Fruit fly (Drosophila melanogaster) S2 (cell line): Measurements from ENCODE around the gene CG33510.

Experiments
- CG8478 ChIP-seq: fragments of >200 bp; optimal IDR thresholded peaks from 2 replicates; lab custom pipeline; 2018
- CTCF ChIP-seq, 2 experiments: fragments of >200 bp; optimal IDR thresholded peaks; 2 replicates each; lab custom pipeline; 2018

The CG33510 gene

dm6 chr2L:21088651-21089050 lies 4.5 kb upstream of the CG33510 start, which contains the start of gene ppk13:
TSS of gene ppk13 (minus strand) at chr2L:21088751.
- TF ChIP-seq CG8478 (no peak), CTCF (optimal IDR thresholded peaks at IDR 0.05; lab: Kevin White, UChicago) (no peak)

dm6 chr2L:21086406-21086805 lies 2.3 kb upstream of the CG33510 start, which contains the start of gene CG33509:
TSS of gene CG33509 (minus strand) at chr2L:21086506.
- TF ChIP-seq CG8478 (no peak), CTCF (optimal IDR thresholded peaks at IDR 0.05; lab: Kevin White, UChicago) (no peak)

DNA sequence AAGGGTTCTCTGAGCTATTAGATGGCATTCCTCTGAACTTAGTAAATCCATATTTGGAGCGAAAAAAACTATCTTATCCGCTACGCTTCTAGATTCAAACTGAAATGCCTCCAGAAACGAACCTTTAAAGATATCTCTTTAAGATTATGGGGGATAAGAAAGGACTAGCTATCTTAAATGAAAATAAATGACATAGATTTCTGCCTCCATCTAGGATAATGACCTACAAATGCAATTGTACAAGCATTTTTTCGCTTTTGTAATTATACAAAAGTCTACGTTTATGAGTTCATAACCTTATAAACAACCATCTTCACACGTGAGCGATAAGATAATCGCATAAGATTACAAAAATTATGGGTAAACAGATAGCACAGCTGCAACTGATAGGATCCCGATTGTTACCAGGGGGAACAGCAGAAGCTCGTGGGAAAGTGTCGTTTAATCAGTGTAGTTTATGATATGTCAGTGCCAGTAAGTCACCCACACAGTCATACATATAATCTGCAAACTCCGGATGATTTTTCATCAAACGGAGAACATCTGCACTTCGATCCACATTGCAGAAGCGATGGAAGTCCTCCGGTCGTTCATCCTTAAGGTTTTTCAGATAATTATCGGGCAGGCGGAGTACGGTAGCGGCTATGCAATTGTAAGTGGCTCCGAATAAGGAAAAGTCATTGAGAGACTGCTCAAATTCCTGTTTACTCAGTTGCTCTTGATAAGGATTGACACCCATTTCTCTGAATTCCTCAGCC lies 1.5 kb downstream of the CG33510 start, which contains the start of gene CG33511:
Gene CG33511 (minus strand): TSS at position 51 of the 758 bp plus-strand sequence.
- TF ChIP-seq CTCF (optimal IDR thresholded peaks at IDR 0.05; lab: Kevin White, UChicago) = no peak
- no peak for TF ChIP-seq CG8478

- no peak for TF ChIP-seq CG8478
- no peak for TF ChIP-seq CTCF (optimal IDR thresholded peaks at IDR 0.05; lab: Kevin White, UChicago)
Observed at dm6 chr2L:21077849-21078248, 6.3 kb downstream of the CG33510 start.

- TF ChIP-seq CG8478 = no peak
- TF ChIP-seq CTCF (optimal IDR thresholded peaks at IDR 0.05; lab: Kevin White, UChicago) = no peak
Observed at dm6 chr2L:21075105-21075504, 9.0 kb downstream of the CG33510 start, which contains the start of gene tadr. TSS of gene tadr (plus strand) at chr2L:21075405.

DNA sequence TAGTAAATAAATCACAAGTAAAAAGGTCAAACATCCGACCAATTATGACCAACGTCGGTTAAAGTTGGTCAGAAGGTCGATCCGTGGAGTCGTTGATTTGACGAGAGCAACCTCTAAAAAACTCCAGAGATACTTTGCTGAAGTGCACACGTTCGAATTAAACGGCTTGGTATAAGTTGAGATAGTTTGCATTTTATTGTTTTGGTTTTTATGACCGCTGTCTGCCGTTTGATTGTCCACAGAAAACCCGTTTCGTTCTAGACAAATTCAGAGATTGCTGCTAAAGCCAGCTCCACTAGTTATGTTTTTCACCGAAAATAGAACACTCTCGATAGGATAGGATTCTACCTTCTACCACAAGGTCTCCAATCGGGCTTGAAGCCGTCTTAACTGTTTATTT lies 10.3 kb downstream of the CG33510 start:
- no peak for TF ChIP-seq CTCF (optimal IDR thresholded peaks at IDR 0.05; lab: Kevin White, UChicago)
- no peak for TF ChIP-seq CG8478

- TF ChIP-seq CG8478 (no peak), CTCF (optimal IDR thresholded peaks at IDR 0.05; lab: Kevin White, UChicago) (no peak)
Observed at dm6 chr2L:21073300-21073699, 10.8 kb downstream of the CG33510 start.

dm6 chr2L:21072389-21072788 lies 11.7 kb downstream of the CG33510 start:
- TF ChIP-seq CTCF (optimal IDR thresholded peaks at IDR 0.05; lab: Kevin White, UChicago) (no peak), CG8478 (no peak)

dm6 chr2L:21071435-21071834 lies 12.7 kb downstream of the CG33510 start, which contains the start of gene CG9265:
TSS of gene CG9265 (minus strand) at chr2L:21071502.
- no peak for TF ChIP-seq CG8478
- TF ChIP-seq CTCF (optimal IDR thresholded peaks at IDR 0.05; lab: Kevin White, UChicago) = no peak

dm6 chr2L:21070825-21071224 lies 13.3 kb downstream of the CG33510 start:
- no peak for TF ChIP-seq CG8478
- no peak for TF ChIP-seq CTCF (optimal IDR thresholded peaks at IDR 0.05; lab: Kevin White, UChicago)

- TF ChIP-seq CG8478 = no peak
- no peak for TF ChIP-seq CTCF (optimal IDR thresholded peaks at IDR 0.05; lab: Kevin White, UChicago)
Observed at dm6 chr2L:21069776-21070175, 14.3 kb downstream of the CG33510 start.

DNA sequence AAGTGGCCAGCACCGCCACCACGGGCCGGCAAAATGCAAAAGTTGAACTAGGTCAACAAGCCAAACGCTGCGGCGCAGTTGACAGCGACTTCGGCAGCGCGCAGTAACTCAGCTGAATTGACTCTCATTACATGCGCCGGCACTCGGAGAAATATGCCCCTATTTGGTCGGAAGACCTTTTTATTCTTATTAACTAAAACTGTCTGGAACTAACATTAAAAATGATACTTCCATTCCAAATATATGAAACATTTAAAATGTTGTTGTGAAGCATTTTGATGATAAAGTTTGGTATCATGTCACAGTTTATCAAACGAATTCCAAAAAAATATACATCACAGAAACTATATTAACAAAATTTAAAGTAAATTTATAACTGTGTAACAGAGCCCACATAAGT lies 17.0 kb downstream of the CG33510 start:
- TF ChIP-seq CG8478 = no peak
- no peak for TF ChIP-seq CTCF (optimal IDR thresholded peaks at IDR 0.05; lab: Kevin White, UChicago)

- TF ChIP-seq CG8478 (no peak), CTCF (optimal IDR thresholded peaks at IDR 0.05; lab: Kevin White, UChicago) (no peak)
Observed at dm6 chr2L:21065889-21066288, 18.2 kb downstream of the CG33510 start.

DNA sequence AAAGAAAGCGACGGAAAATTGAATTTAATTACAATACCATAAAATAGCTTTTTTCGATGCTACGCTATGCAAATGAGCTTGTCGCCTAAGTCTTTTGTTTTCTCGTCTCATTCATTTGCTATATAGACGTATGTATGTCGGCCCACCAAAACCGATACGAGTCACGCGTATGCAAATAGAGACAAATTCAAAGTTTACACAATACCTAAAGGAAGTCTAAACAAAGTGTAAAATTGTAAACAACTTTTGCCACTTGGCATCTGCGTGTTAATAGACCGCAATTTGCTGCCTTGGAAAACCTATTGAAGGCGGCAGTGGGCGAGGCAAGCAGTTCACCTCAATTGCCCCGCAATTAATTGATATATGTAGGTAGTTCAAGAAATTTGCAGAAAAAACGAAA lies 21.5 kb downstream of the CG33510 start:
- TF ChIP-seq CG8478 (no peak), CTCF (optimal IDR thresholded peaks at IDR 0.05; lab: Kevin White, UChicago) (no peak)

DNA sequence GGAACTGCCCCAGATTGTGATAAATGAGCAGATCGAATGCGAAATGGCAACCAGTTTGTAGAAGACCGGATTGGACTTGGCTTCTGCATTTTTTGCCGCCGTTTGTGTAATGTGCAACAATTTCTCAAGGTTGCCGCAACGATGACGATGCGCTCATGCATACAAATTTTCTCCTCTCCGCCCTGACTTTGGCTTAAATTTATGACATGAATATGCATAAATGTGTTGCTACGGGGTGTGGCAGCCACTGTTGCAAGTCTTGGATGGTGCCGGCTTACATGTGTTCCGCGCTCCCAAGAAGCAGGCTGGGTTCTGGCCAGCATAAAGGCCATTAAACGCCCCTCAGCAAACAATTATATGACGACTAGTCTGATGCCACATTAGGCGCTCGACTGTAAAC lies 22.5 kb downstream of the CG33510 start:
- TF ChIP-seq CTCF (optimal IDR thresholded peaks at IDR 0.05; lab: Kevin White, UChicago) (no peak), CG8478 (no peak)

DNA sequence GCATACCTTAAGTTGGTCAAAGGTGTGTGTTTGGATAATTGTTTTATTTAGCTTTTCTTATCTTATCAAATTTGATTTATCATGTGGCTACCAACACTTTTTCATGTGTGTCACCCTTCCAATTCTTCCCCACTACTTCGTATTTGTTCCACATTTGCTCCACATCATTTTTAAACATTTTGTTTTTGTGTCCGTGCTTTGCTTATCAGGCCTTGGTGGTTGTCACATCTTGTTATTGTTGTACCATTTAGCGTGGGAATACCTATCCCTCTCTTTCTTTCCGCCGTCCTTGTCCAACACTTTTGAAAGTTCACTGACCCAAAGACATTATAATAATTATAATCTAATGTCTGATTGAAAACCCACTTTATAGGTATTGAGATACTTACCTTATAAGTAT lies 30.5 kb downstream of the CG33510 start:
- TF ChIP-seq CTCF (optimal IDR thresholded peaks at IDR 0.05; lab: Kevin White, UChicago) = no peak
- no peak for TF ChIP-seq CG8478
